Worm (Caenorhabditis elegans) whole organism, L2 larva: ENCODE results near the gene npr-2.

ENCODE experiments used
- C34F6.9 ChIP-seq: fragments of 150-350 bp; optimal IDR thresholded peaks from 2 replicates; lab custom pipeline; 2014; ENCODE audit warnings: missing biosample characterization, missing genetic modification characterization
- F13H6.1 ChIP-seq: sonication (generic microtip); optimal IDR thresholded peaks from 2 replicates; lab custom pipeline; 2016; ENCODE audit warnings: missing genetic modification characterization, missing compliant biosample characterization
- R02D3.7 ChIP-seq: fragments of 150-350 bp; optimal IDR thresholded peaks from 2 replicates; lab custom pipeline; 2014; ENCODE audit warnings: missing biosample characterization, missing genetic modification characterization
- Y55F3AM.14 ChIP-seq: fragments of 200-800 bp; sonication (Bioruptor generic); optimal IDR thresholded peaks from 2 replicates; lab custom pipeline; 2018; ENCODE audit warnings: mild to moderate bottlenecking, missing genetic modification characterization, missing compliant biosample characterization
- aly-2 ChIP-seq: fragments of 150-350 bp; optimal IDR thresholded peaks from 2 replicates; lab custom pipeline; 2014; ENCODE audit warnings: missing biosample characterization, missing genetic modification characterization
- blmp-1 ChIP-seq: sonication (generic microtip); optimal IDR thresholded peaks from 2 replicates; lab custom pipeline; 2017; ENCODE audit warnings: missing genetic modification characterization, mild to moderate bottlenecking, missing compliant biosample characterization, antibody characterized with exemption, moderate library complexity; ENCODE audit not compliant: insufficient read depth
- ceh-16 ChIP-seq: fragments of 150-350 bp; optimal IDR thresholded peaks from 2 replicates; lab custom pipeline; 2014; ENCODE audit warnings: missing biosample characterization, missing genetic modification characterization
- ceh-82 ChIP-seq: fragments of 150-350 bp; optimal IDR thresholded peaks from 2 replicates; lab custom pipeline; 2014; ENCODE audit warnings: missing biosample characterization, missing genetic modification characterization
- crh-2 ChIP-seq: sonication (generic microtip); optimal IDR thresholded peaks from 2 replicates; lab custom pipeline; 2017; ENCODE audit warnings: missing biosample characterization, missing genetic modification characterization
- dmd-4 ChIP-seq: sonication (generic microtip); optimal IDR thresholded peaks from 2 replicates; lab custom pipeline; 2017; ENCODE audit warnings: missing biosample characterization, missing genetic modification characterization
- egl-27 ChIP-seq: sonication (generic microtip); optimal IDR thresholded peaks from 3 replicates; lab custom pipeline; 2017; ENCODE audit warnings: missing biosample characterization, missing genetic modification reagents, missing genetic modification characterization
- fos-1 ChIP-seq: fragments of 150-350 bp; optimal IDR thresholded peaks from 2 replicates; lab custom pipeline; 2014; ENCODE audit warnings: missing biosample characterization, missing genetic modification characterization
- lin-13 ChIP-seq: fragments of 150-350 bp; optimal IDR thresholded peaks from 2 replicates; lab custom pipeline; 2014; ENCODE audit warnings: missing biosample characterization, missing genetic modification reagents, missing genetic modification characterization
- lsy-2 ChIP-seq, 2 experiments: fragments of 150-350 bp in 1 of 2; sonication (generic microtip) in 1 of 2; optimal IDR thresholded peaks; 2 replicates each; lab custom pipeline; 2014 to 2017; ENCODE audit warnings: missing biosample characterization in 2 of 2, missing genetic modification characterization in 2 of 2
- mab-5 ChIP-seq: fragments of 150-350 bp; optimal IDR thresholded peaks from 2 replicates; lab custom pipeline; 2014; ENCODE audit warnings: missing biosample characterization, missing genetic modification characterization
- mbf-1 ChIP-seq: sonication (generic microtip); optimal IDR thresholded peaks from 2 replicates; lab custom pipeline; 2017; ENCODE audit warnings: missing biosample characterization, missing genetic modification characterization
- mdl-1 ChIP-seq, 2 experiments: fragments of 150-350 bp in 1 of 2; sonication (generic microtip) in 1 of 2; optimal IDR thresholded peaks; 2 replicates each; lab custom pipeline; 2017; ENCODE audit warnings: missing biosample characterization in 2 of 2, missing genetic modification characterization in 2 of 2
- nhr-12 ChIP-seq: fragments of 150-350 bp; optimal IDR thresholded peaks from 2 replicates; lab custom pipeline; 2014; ENCODE audit warnings: missing biosample characterization, missing genetic modification characterization
- nhr-129 ChIP-seq: fragments of 150-350 bp; optimal IDR thresholded peaks from 2 replicates; lab custom pipeline; 2014; ENCODE audit warnings: missing biosample characterization, missing genetic modification characterization
- nhr-23 ChIP-seq: fragments of 150-350 bp; optimal IDR thresholded peaks from 2 replicates; lab custom pipeline; 2014; ENCODE audit warnings: missing biosample characterization, missing genetic modification reagents, missing genetic modification characterization
- nhr-237 ChIP-seq: fragments of 150-350 bp; optimal IDR thresholded peaks from 2 replicates; lab custom pipeline; 2014; ENCODE audit warnings: missing biosample characterization, missing genetic modification characterization
- peb-1 ChIP-seq: fragments of 150-350 bp; optimal IDR thresholded peaks from 2 replicates; lab custom pipeline; 2014; ENCODE audit warnings: missing biosample characterization, missing genetic modification characterization
- sem-4 ChIP-seq: fragments of 150-350 bp; optimal IDR thresholded peaks from 2 replicates; lab custom pipeline; 2014; ENCODE audit warnings: missing biosample characterization, missing genetic modification reagents, missing genetic modification characterization
- sma-3 ChIP-seq: sonication (generic microtip); optimal IDR thresholded peaks from 2 replicates; lab custom pipeline; 2016; ENCODE audit warnings: missing genetic modification reagents, missing genetic modification characterization, missing compliant biosample characterization
- snpc-4 ChIP-seq: fragments of 150-350 bp; optimal IDR thresholded peaks from 2 replicates; lab custom pipeline; 2014; ENCODE audit warnings: missing biosample characterization, missing genetic modification characterization
- unc-39 ChIP-seq: fragments of 150-350 bp; optimal IDR thresholded peaks from 2 replicates; lab custom pipeline; 2014; ENCODE audit warnings: missing biosample characterization, missing genetic modification characterization
- zag-1 ChIP-seq: fragments of 150-350 bp; optimal IDR thresholded peaks from 2 replicates; lab custom pipeline; 2014; ENCODE audit warnings: missing biosample characterization, missing genetic modification characterization
- ztf-4 ChIP-seq: fragments of 150-350 bp; optimal IDR thresholded peaks from 2 replicates; lab custom pipeline; 2014; ENCODE audit warnings: missing biosample characterization, missing genetic modification characterization

Gene npr-2

DNA sequence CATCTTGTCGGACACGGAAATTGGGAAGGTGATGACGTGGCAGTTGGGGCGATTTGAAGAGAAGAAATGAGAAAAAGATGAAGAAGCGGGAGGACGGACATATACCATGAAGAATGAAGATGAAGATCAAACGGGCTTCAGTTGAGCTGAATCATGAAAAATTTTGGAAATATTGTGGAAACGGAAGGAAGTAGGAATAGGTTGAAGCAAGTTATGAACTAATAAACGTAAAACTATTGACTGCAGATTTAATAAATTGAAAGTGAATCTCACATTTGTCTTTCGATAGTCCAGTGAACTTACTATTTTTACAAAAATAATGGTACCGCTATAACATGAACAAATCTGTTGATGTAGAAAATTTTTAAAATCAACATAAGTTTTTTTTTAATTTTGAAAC, 13.4 kb downstream of the npr-2 start, which contains the start of gene lron-14:
Gene lron-14, minus strand, starts transcription at position 101 of the 400 bp plus-strand sequence.
- TF ChIP-seq dmd-4 (no peak), Y55F3AM.14 (GFP tag; lab: Kevin White, UChicago) (no peak), F13H6.1 (tag; lab: Kevin White, UChicago) (no peak), crh-2 (no peak), R02D3.7 (tag; lab: Kevin White, UChicago) (no peak)

DNA sequence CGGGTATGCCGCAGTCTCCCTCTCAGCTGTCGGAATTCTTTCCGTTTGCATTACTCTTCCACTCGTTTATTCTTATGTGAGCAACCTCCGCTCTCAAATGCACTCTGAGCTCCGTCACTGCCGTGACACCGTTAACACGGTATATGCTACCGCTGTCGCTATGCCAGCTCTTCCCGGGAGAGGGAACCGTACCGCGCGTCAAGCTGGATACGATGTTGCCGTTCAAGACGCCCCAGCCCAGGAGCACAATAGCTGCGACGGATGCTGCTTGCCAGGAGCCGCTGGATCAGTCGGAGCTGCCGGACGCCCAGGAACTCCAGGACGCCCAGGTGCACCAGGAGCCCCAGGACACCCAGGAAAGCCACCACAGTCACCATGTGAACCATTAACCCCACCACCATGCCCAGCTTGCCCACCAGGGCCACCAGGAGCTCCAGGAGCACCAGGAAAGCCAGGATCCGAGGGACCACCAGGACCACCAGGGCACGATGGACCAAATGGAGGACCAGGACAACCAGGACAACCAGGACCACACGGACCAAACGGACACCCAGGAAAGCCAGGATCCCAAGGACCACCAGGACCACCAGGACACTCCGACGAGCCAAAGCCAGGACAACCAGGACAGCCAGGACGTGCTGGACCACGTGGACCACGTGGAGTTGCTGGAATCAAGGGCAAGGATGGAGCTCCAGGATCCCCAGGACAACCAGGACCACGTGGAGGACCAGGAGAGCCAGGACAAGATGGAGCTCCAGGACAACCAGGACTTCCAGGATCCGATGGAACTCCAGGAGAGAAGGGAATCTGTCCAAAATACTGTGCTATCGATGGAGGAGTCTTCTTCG, 16.2 kb downstream of the npr-2 start:
- TF ChIP-seq snpc-4 (tag; lab: Kevin White, UChicago) = no peak
- TF ChIP-seq sem-4 (tag; lab: Kevin White, UChicago) = no peak
- no peak for TF ChIP-seq zag-1 (tag; lab: Kevin White, UChicago)
- TF ChIP-seq ztf-4 (tag; lab: Kevin White, UChicago) = no peak
- TF ChIP-seq unc-39 (tag; lab: Kevin White, UChicago) = no peak
- TF ChIP-seq aly-2 = no peak
- no peak for TF ChIP-seq lsy-2 (tag; optimal IDR thresholded peaks at IDR 0.05; lab: Kevin White, UChicago)
- no peak for TF ChIP-seq nhr-129 (tag; lab: Kevin White, UChicago)
- no peak for TF ChIP-seq mab-5 (tag; lab: Kevin White, UChicago)
- no peak for TF ChIP-seq F13H6.1 (tag; lab: Kevin White, UChicago)
- no peak for TF ChIP-seq blmp-1 (tag; lab: Kevin White, UChicago)
- TF ChIP-seq lin-13 = no peak
- no peak for TF ChIP-seq mbf-1
- no peak for TF ChIP-seq Y55F3AM.14 (GFP tag; lab: Kevin White, UChicago)
- no peak for TF ChIP-seq peb-1 (tag; lab: Kevin White, UChicago)
- TF ChIP-seq nhr-23 = no peak
- TF ChIP-seq, all 48 proteins: peak for 0

ce11 chrIV:9563079-9563478, 16.8 kb downstream of the npr-2 start, which contains the start of gene col-122:
Gene col-122, plus strand, starts transcription at chrIV:9563379.
- TF ChIP-seq ceh-16 (tag; lab: Kevin White, UChicago) = no peak
- no peak for TF ChIP-seq zag-1 (tag; lab: Kevin White, UChicago)
- no peak for TF ChIP-seq peb-1 (tag; lab: Kevin White, UChicago)
- no peak for TF ChIP-seq nhr-23
- TF ChIP-seq egl-27 = no peak
- no peak for TF ChIP-seq mab-5 (tag; lab: Kevin White, UChicago)
- TF ChIP-seq sma-3 (GFP tag; lab: Kevin White, UChicago) = no peak
- TF ChIP-seq nhr-12 (tag; lab: Kevin White, UChicago) = no peak
- TF ChIP-seq C34F6.9 (tag; lab: Kevin White, UChicago) = no peak
- TF ChIP-seq mdl-1 (tag; optimal IDR thresholded peaks at IDR 0.05; lab: Kevin White, UChicago) = no peak
- TF ChIP-seq, all 48 proteins: peak for 0

- TF ChIP-seq nhr-129 (tag; lab: Kevin White, UChicago) = no peak
- TF ChIP-seq F13H6.1 (tag; lab: Kevin White, UChicago) = no peak
- TF ChIP-seq, all 48 proteins: peak for 0
These were observed 33.9 kb downstream of the npr-2 start, which contains the start of gene T05A1.5 for ce11 chrIV:9545986-9546385. Gene T05A1.5, plus strand, starts transcription at chrIV:9546286.

ce11 chrIV:9540342-9540856, 39.5 kb downstream of the npr-2 start, which contains the start of gene fbl-1:
Gene fbl-1, plus strand, starts transcription at chrIV:9540806.
- TF ChIP-seq nhr-237 = no peak
- TF ChIP-seq fos-1 (tag; lab: Kevin White, UChicago) = peak; percentile 45

DNA sequence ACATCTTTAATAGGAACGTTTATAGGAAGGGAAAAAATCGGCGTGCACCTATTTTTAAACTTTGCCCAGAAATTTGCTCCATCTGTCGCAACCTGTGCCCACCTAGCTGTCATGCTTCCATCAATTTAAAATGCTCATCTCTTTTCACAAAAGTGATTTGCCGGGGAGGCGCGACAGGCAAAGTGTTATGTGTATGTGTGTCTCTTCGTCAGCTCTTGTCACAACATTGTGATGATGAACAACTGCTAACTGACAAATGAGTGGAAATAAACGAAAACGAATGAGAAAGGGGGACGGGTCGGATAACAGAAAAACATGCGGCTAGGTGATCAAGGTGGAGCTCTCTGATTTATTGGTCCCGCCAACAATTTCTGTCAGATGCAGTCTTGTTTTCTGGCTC, 41.7 kb downstream of the npr-2 start:
- TF ChIP-seq nhr-129 (tag; lab: Kevin White, UChicago) (peak; percentile 60), mbf-1 (no peak), ceh-82 (tag; lab: Kevin White, UChicago) (no peak), C34F6.9 (tag; lab: Kevin White, UChicago) (peak; percentile 16), sem-4 (tag; lab: Kevin White, UChicago) (no peak), lsy-2 (tag; optimal IDR thresholded peaks at IDR 0.05; lab: Kevin White, UChicago) (peak in 1 of 2 experiments; percentile 19), F13H6.1 (tag; lab: Kevin White, UChicago) (peak; percentile 28)
